Fruit fly (Drosophila melanogaster) whole organism, embryonic: ENCODE data around the gene CG10470.

ENCODE experiments used
- Abd-B ChIP-seq: fragments of 200-800 bp; sonication (Bioruptor generic); optimal IDR thresholded peaks from 2 replicates; lab custom pipeline; 2018; ENCODE audit warnings: missing biosample characterization, mild to moderate bottlenecking, missing genetic modification characterization, moderate library complexity
- Aef1 ChIP-seq: fragments of 200-800 bp; sonication (Bioruptor generic); IDR thresholded peaks from 3 replicates; pipeline ENCODE4 v1.3.6; 2022; ENCODE audit warnings: missing biosample characterization, missing genetic modification characterization
- Awh ChIP-seq: fragments of 200-800 bp; sonication (Bioruptor generic); IDR thresholded peaks from 2 replicates; pipeline ENCODE4, ENCODE4 v1.3.6; 2022; ENCODE audit warnings: missing biosample characterization, missing genetic modification characterization
- B-H1 ChIP-seq: fragments of 200-800 bp; sonication (Bioruptor generic); IDR thresholded peaks from 3 replicates; pipeline ENCODE4 v1.3.6; 2022; ENCODE audit warnings: missing biosample characterization, missing genetic modification characterization
- Bteb2 ChIP-seq: fragments of 200-800 bp; sonication (Bioruptor generic); optimal IDR thresholded peaks from 2 replicates; lab custom pipeline; 2016; ENCODE audit warnings: missing biosample characterization, missing genetic modification characterization
- C15 ChIP-seq: fragments of 200-800 bp; sonication (Bioruptor generic); IDR thresholded peaks from 3 replicates; pipeline ENCODE4 v1.3.6; 2022; ENCODE audit warnings: missing biosample characterization, missing genetic modification characterization
- CG10209 ChIP-seq: fragments of 200-800 bp; sonication (Bioruptor generic); optimal IDR thresholded peaks from 3 replicates; lab custom pipeline; 2017; ENCODE audit warnings: missing biosample characterization, mild to moderate bottlenecking, missing genetic modification characterization, missing genetic modification reagents
- CG10267 ChIP-seq: fragments of 200-800 bp; sonication (Bioruptor generic); optimal IDR thresholded peaks from 2 replicates; lab custom pipeline; 2018; ENCODE audit warnings: missing biosample characterization, mild to moderate bottlenecking, missing genetic modification characterization, moderate library complexity
- CG10431 ChIP-seq: fragments of 200-800 bp; sonication (Bioruptor generic); optimal IDR thresholded peaks from 3 replicates; lab custom pipeline; 2018; ENCODE audit warnings: missing biosample characterization, mild to moderate bottlenecking, missing genetic modification characterization
- CG11093 ChIP-seq: fragments of 200-800 bp; sonication (Bioruptor generic); IDR thresholded peaks from 3 replicates; pipeline ENCODE4 v1.3.6; 2022; ENCODE audit warnings: missing biosample characterization, missing genetic modification characterization
- CG12155 ChIP-seq: fragments of 200-800 bp; sonication (Bioruptor generic); optimal IDR thresholded peaks from 3 replicates; lab custom pipeline; 2016; ENCODE audit warnings: missing biosample characterization, missing genetic modification characterization
- CG12299 ChIP-seq: fragments of 200-800 bp; sonication (Bioruptor generic); optimal IDR thresholded peaks from 2 replicates; lab custom pipeline; 2018; ENCODE audit warnings: missing biosample characterization, mild to moderate bottlenecking, missing genetic modification characterization
- CG13624 ChIP-seq: fragments of 200-800 bp; sonication (Bioruptor generic); optimal IDR thresholded peaks from 2 replicates; lab custom pipeline; 2016; ENCODE audit warnings: missing biosample characterization, missing genetic modification characterization
- CG14050 ChIP-seq: fragments of 200-800 bp; sonication (Bioruptor generic); IDR thresholded peaks from 3 replicates; pipeline ENCODE4 v1.3.6; 2022; ENCODE audit warnings: missing biosample characterization, missing genetic modification characterization
- CG14667 ChIP-seq: fragments of 200-800 bp; sonication (Bioruptor generic); IDR thresholded peaks from 2 replicates; pipeline ENCODE4 v1.3.6; 2022; ENCODE audit warnings: missing biosample characterization, missing genetic modification characterization
- CG18262 ChIP-seq: fragments of 200-800 bp; optimal IDR thresholded peaks from 3 replicates; lab custom pipeline; 2019; ENCODE audit warnings: missing biosample characterization, mild to moderate bottlenecking, missing genetic modification characterization, moderate library complexity
- CG2120 ChIP-seq: fragments of 200-800 bp; sonication (Bioruptor generic); optimal IDR thresholded peaks from 3 replicates; lab custom pipeline; 2016; ENCODE audit warnings: missing biosample characterization, missing genetic modification characterization
- CG2712 ChIP-seq: fragments of 200-800 bp; optimal IDR thresholded peaks from 3 replicates; lab custom pipeline; 2019; ENCODE audit warnings: missing biosample characterization, mild to moderate bottlenecking, missing genetic modification characterization, moderate library complexity
- CG30020 ChIP-seq: fragments of 200-800 bp; optimal IDR thresholded peaks from 2 replicates; lab custom pipeline; 2019; ENCODE audit warnings: missing biosample characterization, mild to moderate bottlenecking, missing genetic modification characterization, moderate library complexity
- CG32767 ChIP-seq: fragments of 200-800 bp; sonication (Bioruptor generic); IDR thresholded peaks from 2 replicates; pipeline ENCODE4 v1.3.6; 2022; ENCODE audit warnings: missing biosample characterization, missing genetic modification characterization
- CG32772 ChIP-seq: fragments of 200-800 bp; sonication (Bioruptor generic); IDR thresholded peaks from 2 replicates; pipeline ENCODE4 v1.3.6; 2022; ENCODE audit warnings: missing biosample characterization, missing genetic modification characterization
- CG34376 ChIP-seq: fragments of 200-800 bp; sonication (Bioruptor generic); optimal IDR thresholded peaks from 2 replicates; lab custom pipeline; 2018; ENCODE audit warnings: missing biosample characterization, mild to moderate bottlenecking, missing genetic modification characterization
- CG4282 ChIP-seq: fragments of 200-800 bp; sonication (Bioruptor generic); optimal IDR thresholded peaks from 2 replicates; lab custom pipeline; 2016; ENCODE audit warnings: missing biosample characterization, missing genetic modification characterization
- CG5245 ChIP-seq: fragments of 200-800 bp; sonication (Bioruptor generic); optimal IDR thresholded peaks from 3 replicates; lab custom pipeline; 2016; ENCODE audit warnings: missing biosample characterization, missing genetic modification characterization
- CG7357 ChIP-seq: fragments of 200-800 bp; sonication (Bioruptor generic); IDR thresholded peaks from 3 replicates; pipeline ENCODE4 v1.3.6; 2022; ENCODE audit warnings: missing biosample characterization, missing genetic modification characterization
- CG7556 ChIP-seq: fragments of 200-800 bp; sonication (Bioruptor generic); optimal IDR thresholded peaks from 2 replicates; lab custom pipeline; 2017; ENCODE audit warnings: missing biosample characterization, mild to moderate bottlenecking, missing genetic modification characterization
- CG8089 ChIP-seq: fragments of 200-800 bp; sonication (Bioruptor generic); optimal IDR thresholded peaks from 3 replicates; lab custom pipeline; 2016; ENCODE audit warnings: missing biosample characterization, missing genetic modification characterization
- CG9797 ChIP-seq: fragments of 200-800 bp; sonication (Bioruptor generic); optimal IDR thresholded peaks from 3 replicates; lab custom pipeline; 2018; ENCODE audit warnings: missing biosample characterization, mild to moderate bottlenecking, missing genetic modification characterization
- CTCF ChIP-seq: fragments of 200-800 bp; sonication (Bioruptor generic); optimal IDR thresholded peaks from 2 replicates; lab custom pipeline; 2017; ENCODE audit warnings: missing biosample characterization, mild to moderate bottlenecking, missing genetic modification characterization, moderate library complexity
- Camta ChIP-seq: fragments of 200-800 bp; sonication (Bioruptor generic); optimal IDR thresholded peaks from 2 replicates; lab custom pipeline; 2016; ENCODE audit warnings: missing biosample characterization, missing genetic modification characterization
- Drgx ChIP-seq: fragments of 200-800 bp; sonication (Bioruptor generic); IDR thresholded peaks from 2 replicates; pipeline ENCODE4 v1.3.6; 2022; ENCODE audit warnings: missing biosample characterization, missing genetic modification characterization
- Gug ChIP-seq: fragments of 200-800 bp; sonication (Bioruptor generic); IDR thresholded peaks from 4 replicates; pipeline ENCODE4 v1.3.6; 2022; ENCODE audit warnings: missing biosample characterization, missing genetic modification characterization
- MESR4 ChIP-seq: fragments of 200-800 bp; sonication (Bioruptor generic); optimal IDR thresholded peaks from 2 replicates; lab custom pipeline; 2018; ENCODE audit warnings: missing biosample characterization, mild to moderate bottlenecking, missing genetic modification characterization, moderate library complexity
- amos ChIP-seq: fragments of 200-800 bp; sonication (Bioruptor generic); IDR thresholded peaks from 2 replicates; pipeline ENCODE4 v1.3.6; 2022; ENCODE audit warnings: missing biosample characterization, missing genetic modification characterization; ENCODE audit not compliant: partially characterized antibody
- bab2 ChIP-seq: fragments of 200-800 bp; sonication (Bioruptor generic); optimal IDR thresholded peaks from 2 replicates; lab custom pipeline; 2016; ENCODE audit warnings: missing biosample characterization, missing genetic modification characterization
- cad ChIP-seq: fragments of >200 bp; optimal IDR thresholded peaks from 2 replicates; lab custom pipeline; 2017; ENCODE audit warnings: missing biosample characterization, missing genetic modification characterization
- cas ChIP-seq: fragments of 200-800 bp; sonication (Bioruptor generic); IDR thresholded peaks from 2 replicates; pipeline ENCODE4 v1.3.6; 2022; ENCODE audit warnings: missing biosample characterization, missing genetic modification characterization
- cwo ChIP-seq: fragments of 200-800 bp; sonication (Bioruptor generic); optimal IDR thresholded peaks from 3 replicates; lab custom pipeline; 2017; ENCODE audit warnings: missing biosample characterization, missing genetic modification characterization, mild to moderate bottlenecking, moderate library complexity, missing genetic modification reagents
- dmrt99B ChIP-seq: fragments of 200-800 bp; sonication (Bioruptor generic); optimal IDR thresholded peaks from 2 replicates; lab custom pipeline; 2018; ENCODE audit warnings: missing biosample characterization, mild to moderate bottlenecking, missing genetic modification characterization, moderate library complexity
- fd3F ChIP-seq: fragments of 200-800 bp; sonication (Bioruptor generic); optimal IDR thresholded peaks from 2 replicates; lab custom pipeline; 2018; ENCODE audit warnings: missing biosample characterization, mild to moderate bottlenecking, missing genetic modification characterization, moderate library complexity
- insv ChIP-seq, 2 experiments: fragments of 200-800 bp; sonication (Bioruptor generic); optimal IDR thresholded peaks; 3 replicates each; lab custom pipeline; 2016 to 2018; ENCODE audit warnings: missing biosample characterization in 2 of 2, missing genetic modification characterization in 2 of 2
- lab ChIP-seq: fragments of 200-800 bp; sonication (Bioruptor generic); optimal IDR thresholded peaks from 3 replicates; lab custom pipeline; 2017; ENCODE audit warnings: missing biosample characterization, missing genetic modification characterization, mild to moderate bottlenecking, moderate library complexity, missing genetic modification reagents
- psq ChIP-seq: fragments of 200-800 bp; sonication (Bioruptor generic); optimal IDR thresholded peaks from 2 replicates; lab custom pipeline; 2017; ENCODE audit warnings: missing biosample characterization, missing genetic modification characterization
- pum ChIP-seq: fragments of 200-800 bp; sonication (Bioruptor generic); optimal IDR thresholded peaks from 2 replicates; lab custom pipeline; 2016; ENCODE audit warnings: missing biosample characterization, missing genetic modification characterization
- run ChIP-seq: fragments of 200-800 bp; sonication (Bioruptor generic); optimal IDR thresholded peaks from 3 replicates; lab custom pipeline; 2018; ENCODE audit warnings: missing biosample characterization, mild to moderate bottlenecking, missing genetic modification characterization
- shn ChIP-seq: fragments of 200-800 bp; sonication (Bioruptor generic); optimal IDR thresholded peaks from 3 replicates; lab custom pipeline; 2016; ENCODE audit warnings: missing biosample characterization, missing genetic modification characterization
- sqz ChIP-seq: fragments of 200-800 bp; sonication (Bioruptor generic); optimal IDR thresholded peaks from 3 replicates; lab custom pipeline; 2018; ENCODE audit warnings: missing biosample characterization, mild to moderate bottlenecking, missing genetic modification characterization
- vnd ChIP-seq: fragments of 200-800 bp; sonication (Bioruptor generic); IDR thresholded peaks from 3 replicates; pipeline ENCODE4 v1.3.6; 2022; ENCODE audit warnings: missing biosample characterization, missing genetic modification characterization; ENCODE audit not compliant: partially characterized antibody
- zfh1 ChIP-seq: fragments of 200-800 bp; sonication (Bioruptor generic); IDR thresholded peaks from 3 replicates; pipeline ENCODE4 v1.3.6; 2022; ENCODE audit warnings: missing biosample characterization, missing genetic modification characterization

CG10470 gene

dm6 chr2L:19021278-19022220 is 27.3 kb upstream of the CG10470 start (continued):
- TF ChIP-seq CG13624 (GFP tag; lab: Kevin White, UChicago) (peak; percentile 4), dmrt99B (tag; lab: Kevin White, UChicago) (peak; percentile 85), Bteb2 (peak; percentile 1), Gug (GFP tag; lab: Robert Waterston, UW) (peak; percentile 53; the same call in 1 of the 4 replicates), CG14050 (GFP tag; lab: Robert Waterston, UW) (peak; percentile 64), MESR4 (peak; percentile 16), CG14667 (peak; percentile 36), CG2712 (tag; lab: Kevin White, UChicago) (peak; percentile 82), zfh1 (peak; percentile 88), lab (GFP tag; lab: Kevin White, UChicago) (peak; percentile 83), CG7556 (GFP tag; lab: Kevin White, UChicago) (peak; percentile 93), Camta (GFP tag; lab: Kevin White, UChicago) (no peak), Aef1 (GFP tag; lab: Robert Waterston, UW) (peak; percentile 41; the same call in 2 of the 3 replicates), CG10209 (GFP tag; lab: Kevin White, UChicago) (peak; percentile 81), pum (GFP tag; lab: Kevin White, UChicago) (peak; percentile 35), CG2120 (GFP tag; lab: Kevin White, UChicago) (peak; percentile 76), C15 (no peak), Drgx (GFP tag; lab: Robert Waterston, UW) (no peak), CG34376 (peak; percentile 80), CG10267 (peak; percentile 68), fd3F (GFP tag; lab: Kevin White, UChicago) (peak; percentile 80), CG7357 (GFP tag; lab: Robert Waterston, UW) (peak; percentile 39; the same call in 1 of the 3 replicates), CG32767 (GFP tag; lab: Robert Waterston, UW) (peak; percentile 74; the same call in 1 of the 2 replicates), CG18262 (tag; lab: Kevin White, UChicago) (peak; percentile 82), amos (0 out of 2 replicates have a peak, but pooled peaks have one; percentile 23), Awh (GFP tag; lab: Robert Waterston, UW) (0 out of 2 replicates have a peak, but pooled peaks have one; percentile 34), psq (GFP tag; lab: Kevin White, UChicago) (no peak), bab2 (GFP tag; lab: Kevin White, UChicago) (peak; percentile 39), cas (no peak; the same call in 1 of the 2 replicates), CTCF (no peak), CG32772 (GFP tag; lab: Robert Waterston, UW) (no peak), insv (GFP tag; optimal IDR thresholded peaks at IDR 0.05; lab: Kevin White, UChicago) (peak in 1 of 2 experiments; percentile 44), run (peak; percentile 72), B-H1 (GFP tag; lab: Robert Waterston, UW) (no peak), CG30020 (tag; lab: Kevin White, UChicago) (peak; percentile 45), CG10431 (GFP tag; lab: Kevin White, UChicago) (peak; percentile 67), CG11093 (GFP tag; lab: Robert Waterston, UW) (peak; percentile 60; the same call in 1 of the 3 replicates), CG8089 (GFP tag; lab: Kevin White, UChicago) (peak; percentile 13), CG12155 (GFP tag; lab: Kevin White, UChicago) (peak; percentile 59), CG9797 (GFP tag; lab: Kevin White, UChicago) (no peak), shn (peak; percentile 49), Abd-B (GFP tag; lab: Kevin White, UChicago) (peak; percentile 64), CG5245 (GFP tag; lab: Kevin White, UChicago) (peak; percentile 57), CG12299 (tag; lab: Kevin White, UChicago) (peak; percentile 84), vnd (GFP tag; lab: Robert Waterston, UW) (no peak), CG4282 (GFP tag; lab: Kevin White, UChicago) (no peak), cwo (GFP tag; lab: Kevin White, UChicago) (peak; percentile 82), cad (GFP tag; lab: Kevin White, UChicago) (no peak), sqz (GFP tag; lab: Kevin White, UChicago) (peak; percentile 67)
